Worm (Caenorhabditis elegans): ENCODE measurements around the gene slc-17.1.
A peak's percentile ranks its signal among the peaks of the same experiment; 100 is the strongest.

The slc-17.1 gene

ce11 chrX:17468483-17468882 is 3.8 kb upstream of the slc-17.1 start:
- no peak for TF ChIP-seq pax-1 (tag; optimal IDR thresholded peaks at IDR 0.05)
- no peak for TF ChIP-seq zip-5 (tag; optimal IDR thresholded peaks at IDR 0.05)
- TF ChIP-seq fax-1 (tag; optimal IDR thresholded peaks at IDR 0.05), result no peak
- no peak for TF ChIP-seq pha-2 (tag; optimal IDR thresholded peaks at IDR 0.05)
- TF ChIP-seq ceh-22 (tag; optimal IDR thresholded peaks at IDR 0.05), result no peak
- TF ChIP-seq mec-3 (tag; optimal IDR thresholded peaks at IDR 0.05; ENCODE audit: borderline replicate concordance), result no peak
- no peak for TF ChIP-seq sox-4 (tag; optimal IDR thresholded peaks at IDR 0.05)
- no peak for TF ChIP-seq C38D4.7 (GFP tag; optimal IDR thresholded peaks at IDR 0.05)
- TF ChIP-seq pros-1 (tag; optimal IDR thresholded peaks at IDR 0.05), result no peak
- no peak for TF ChIP-seq ets-4 (tag; optimal IDR thresholded peaks at IDR 0.05)

ce11 chrX:17466615-17467014 is 1.9 kb upstream of the slc-17.1 start, which contains the start of gene ZK54.3:
Gene ZK54.3 (minus strand): TSS chrX:17467005.
- TF ChIP-seq ceh-48 (tag; optimal IDR thresholded peaks at IDR 0.05) (peak; percentile 53), nfya-1 (tag; optimal IDR thresholded peaks at IDR 0.05) (no peak)

ce11 chrX:17461958-17462357 is 2.7 kb downstream of the slc-17.1 start:
- TF ChIP-seq C08G9.2 (tag; optimal IDR thresholded peaks at IDR 0.05) (no peak), ceh-34 (tag; optimal IDR thresholded peaks at IDR 0.05) (no peak), madf-2 (tag; optimal IDR thresholded peaks at IDR 0.05) (no peak), sdc-2 (tag; optimal IDR thresholded peaks at IDR 0.05) (no peak), syd-9 (tag; optimal IDR thresholded peaks at IDR 0.05) (no peak), ceh-48 (tag; optimal IDR thresholded peaks at IDR 0.05) (no peak), tbx-7 (tag; optimal IDR thresholded peaks at IDR 0.05) (no peak), ceh-14 (tag; optimal IDR thresholded peaks at IDR 0.05) (no peak), pat-9 (tag; optimal IDR thresholded peaks at IDR 0.05) (no peak), lim-6 (tag; optimal IDR thresholded peaks at IDR 0.05) (no peak), unc-3 (GFP tag; conservative IDR thresholded peaks at IDR 0.05) (no peak), unc-3 (tag; optimal IDR thresholded peaks at IDR 0.05) (no peak), ceh-19 (GFP tag; optimal IDR thresholded peaks at IDR 0.05) (no peak), hlh-15 (tag; optimal IDR thresholded peaks at IDR 0.05) (no peak), ceh-2 (tag; optimal IDR thresholded peaks at IDR 0.05) (no peak), ceh-31 (tag; optimal IDR thresholded peaks at IDR 0.05) (no peak), npax-4 (tag; optimal IDR thresholded peaks at IDR 0.05) (no peak), nhr-232 (tag; optimal IDR thresholded peaks at IDR 0.05) (no peak), sox-4 (tag; optimal IDR thresholded peaks at IDR 0.05) (no peak)

DNA sequence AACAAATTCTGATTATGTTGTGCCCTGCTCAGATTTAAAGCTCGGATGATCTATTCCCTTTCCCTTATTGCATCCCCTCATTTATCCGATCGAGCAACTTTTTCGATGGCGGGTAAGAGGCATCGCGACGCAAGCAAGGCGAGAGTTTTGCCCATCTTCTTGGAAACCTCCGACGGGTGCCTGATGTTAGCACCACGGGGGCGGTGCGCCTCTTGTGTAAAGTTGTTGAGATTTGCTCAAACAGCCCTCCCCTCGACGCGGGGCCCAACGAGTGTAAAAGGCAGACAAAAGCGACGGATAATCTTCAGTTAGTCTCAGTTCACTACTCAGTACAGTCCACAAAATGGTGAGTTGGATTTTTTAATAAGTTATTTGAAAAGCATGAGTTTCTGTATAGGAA is 5.8 kb downstream of the slc-17.1 start, which contains the start of gene mlc-1:
Gene mlc-1 (plus strand): TSS at position 324 of the 400 bp plus-strand sequence.
- no peak for TF ChIP-seq ceh-6 (GFP tag; optimal IDR thresholded peaks at IDR 0.05)
- TF ChIP-seq ceh-24 (tag; optimal IDR thresholded peaks at IDR 0.05), result no peak
- no peak for TF ChIP-seq unc-3 (GFP tag; conservative IDR thresholded peaks at IDR 0.05)
- TF ChIP-seq unc-3 (tag; optimal IDR thresholded peaks at IDR 0.05), result no peak
- TF ChIP-seq K09A11.1 (tag; optimal IDR thresholded peaks at IDR 0.05; ENCODE audit: insufficient read depth), result no peak
- peak; percentile 60 for TF ChIP-seq pat-9 (tag; optimal IDR thresholded peaks at IDR 0.05)
- TF ChIP-seq ttx-3 (tag; optimal IDR thresholded peaks at IDR 0.05), result no peak
- no peak for TF ChIP-seq ceh-31 (tag; optimal IDR thresholded peaks at IDR 0.05)
- TF ChIP-seq Y22D7AL.16 (tag; optimal IDR thresholded peaks at IDR 0.05), result no peak
- no peak for TF ChIP-seq syd-9 (tag; optimal IDR thresholded peaks at IDR 0.05)
- TF ChIP-seq ceh-18 (tag; optimal IDR thresholded peaks at IDR 0.05), result peak; percentile 73
- peak; percentile 51 for TF ChIP-seq rnt-1 (tag; optimal IDR thresholded peaks at IDR 0.05)
- peak; percentile 3 for TF ChIP-seq tbx-2 (tag; optimal IDR thresholded peaks at IDR 0.05)
- no peak for TF ChIP-seq ceh-2 (tag; optimal IDR thresholded peaks at IDR 0.05)
- TF ChIP-seq sdc-2 (tag; optimal IDR thresholded peaks at IDR 0.05), result no peak
- no peak for TF ChIP-seq F13H6.1 (tag; optimal IDR thresholded peaks at IDR 0.05)
- TF ChIP-seq ceh-34 (tag; optimal IDR thresholded peaks at IDR 0.05), result peak; percentile 27
- TF ChIP-seq nfya-1 (tag; optimal IDR thresholded peaks at IDR 0.05), result no peak
- TF ChIP-seq eyg-1 (tag; optimal IDR thresholded peaks at IDR 0.05), result no peak
